Fruit fly (Drosophila melanogaster): Measurements from ENCODE around the gene Idgf1.
A peak's percentile ranks its signal among the peaks of the same experiment; 100 is the strongest.

Idgf1 gene

dm6 chr2L:16492617-16493203 is 47.6 kb downstream of the Idgf1 start (continued):
- TF ChIP-seq D19B (GFP tag; optimal IDR thresholded peaks at IDR 0.05) (peak; percentile 42), gfzf (GFP tag; optimal IDR thresholded peaks at IDR 0.05) (no peak), rib (GFP tag; IDR thresholded peaks at IDR 0.05) (0 out of 2 replicates have a peak, but pooled peaks have one; percentile 39), tll (GFP tag; optimal IDR thresholded peaks at IDR 0.05) (no peak), Lim3 (GFP tag; IDR thresholded peaks at IDR 0.05) (no peak), CG6683 (GFP tag; optimal IDR thresholded peaks at IDR 0.05) (peak; percentile 54), Ets97D (GFP tag; optimal IDR thresholded peaks at IDR 0.05) (peak; percentile 28), CG2875 (GFP tag; optimal IDR thresholded peaks at IDR 0.05) (peak; percentile 56), nau (GFP tag; optimal IDR thresholded peaks at IDR 0.05) (peak; percentile 65), CG13287 (GFP tag; IDR thresholded peaks at IDR 0.05; ENCODE audit: partially characterized antibody) (no peak), Hmr (GFP tag; optimal IDR thresholded peaks at IDR 0.05) (peak; percentile 77), D (optimal IDR thresholded peaks at IDR 0.05) (no peak), D (GFP tag; optimal IDR thresholded peaks at IDR 0.05) (peak; percentile 74), dati (GFP tag; IDR thresholded peaks at IDR 0.05) (no peak), dm (GFP tag; optimal IDR thresholded peaks at IDR 0.05) (peak; percentile 8), CG11560 (tag; IDR thresholded peaks at IDR 0.05) (peak; percentile 18; the same call in 1 of the 3 replicates), CG11504 (tag; optimal IDR thresholded peaks at IDR 0.05) (peak; percentile 83), eyg (GFP tag; optimal IDR thresholded peaks at IDR 0.05) (no peak), CG33213 (GFP tag; optimal IDR thresholded peaks at IDR 0.05) (peak; percentile 44), kay (GFP tag; optimal IDR thresholded peaks at IDR 0.05) (peak; percentile 38), lov (optimal IDR thresholded peaks at IDR 0.05) (no peak), lov (GFP tag; IDR thresholded peaks at IDR 0.05) (no peak), Vsx1 (GFP tag; optimal IDR thresholded peaks at IDR 0.05) (peak; percentile 77), H2.0 (GFP tag; IDR thresholded peaks at IDR 0.05) (peak; percentile 53; the same call in 1 of the 2 replicates), Neu2 (GFP tag; optimal IDR thresholded peaks at IDR 0.05; ENCODE audit: borderline replicate concordance) (no peak), Hr78 (GFP tag; optimal IDR thresholded peaks at IDR 0.05) (peak in 1 of 2 experiments; percentile 48), Atf-2 (GFP tag; optimal IDR thresholded peaks at IDR 0.05) (peak; percentile 54), pros (GFP tag; optimal IDR thresholded peaks at IDR 0.05) (peak; percentile 0), Dbx (GFP tag; IDR thresholded peaks at IDR 0.05) (peak; percentile 48; the same call in 1 of the 3 replicates), Dp (GFP tag; optimal IDR thresholded peaks at IDR 0.05) (no peak), Lhr (GFP tag; optimal IDR thresholded peaks at IDR 0.05) (peak; percentile 17), unpg (GFP tag; optimal IDR thresholded peaks at IDR 0.05) (peak; percentile 90), CG34422 (GFP tag; IDR thresholded peaks at IDR 0.05) (peak; percentile 84), CG31365 (tag; optimal IDR thresholded peaks at IDR 0.05) (peak; percentile 26), cato (GFP tag; optimal IDR thresholded peaks at IDR 0.05; ENCODE audit: borderline replicate concordance) (peak; percentile 11), Xrp1 (GFP tag; IDR thresholded peaks at IDR 0.05) (peak; percentile 86), CG10565 (GFP tag; optimal IDR thresholded peaks at IDR 0.05) (no peak), CG13775 (GFP tag; optimal IDR thresholded peaks at IDR 0.05) (peak; percentile 70), sd (tag; optimal IDR thresholded peaks at IDR 0.05) (peak; percentile 26), gsb (GFP tag; IDR thresholded peaks at IDR 0.05) (peak; percentile 63), gem (tag; optimal IDR thresholded peaks at IDR 0.05) (peak; percentile 87), CG10979 (tag; optimal IDR thresholded peaks at IDR 0.05) (peak; percentile 83), CG43689 (GFP tag; IDR thresholded peaks at IDR 0.05) (0 out of 2 replicates have a peak, but pooled peaks have one; percentile 42), danr (GFP tag; IDR thresholded peaks at IDR 0.05) (0 out of 2 replicates have a peak, but pooled peaks have one; percentile 8), Deaf1 (tag; optimal IDR thresholded peaks at IDR 0.05) (peak; percentile 41), B-H1 (GFP tag; IDR thresholded peaks at IDR 0.05) (peak; percentile 54; the same call in 2 of the 3 replicates), kni (GFP tag; optimal IDR thresholded peaks at IDR 0.05) (peak; percentile 67), CG8388 (GFP tag; optimal IDR thresholded peaks at IDR 0.05) (peak; percentile 74), crol (GFP tag; IDR thresholded peaks at IDR 0.05) (0 out of 2 replicates have a peak, but pooled peaks have one; percentile 25)
